Fruit fly (Drosophila melanogaster): ENCODE data around the gene CG43843.

Gene CG43843

dm6 chrX:18467881-18468280 lies 7.7 kb upstream of the CG43843 start (continued):
- no peak for TF ChIP-seq HLHmδ (GFP tag; optimal IDR thresholded peaks at IDR 0.05)
- no peak for TF ChIP-seq CG34224 (GFP tag; IDR thresholded peaks at IDR 0.05; ENCODE audit: partially characterized antibody)
- no peak for TF ChIP-seq CG10147 (GFP tag; optimal IDR thresholded peaks at IDR 0.05)
- peak; percentile 6 for TF ChIP-seq org-1 (GFP tag; optimal IDR thresholded peaks at IDR 0.05)
- TF ChIP-seq gt (GFP tag; IDR thresholded peaks at IDR 0.05) = no peak
- TF ChIP-seq CG34422 (GFP tag; IDR thresholded peaks at IDR 0.05) = no peak
- no peak for TF ChIP-seq fd64A (GFP tag; optimal IDR thresholded peaks at IDR 0.05)
- no peak for TF ChIP-seq crc (GFP tag; optimal IDR thresholded peaks at IDR 0.05)
- TF ChIP-seq CG32772 (GFP tag; IDR thresholded peaks at IDR 0.05) = no peak
- no peak for TF ChIP-seq Hey (tag; optimal IDR thresholded peaks at IDR 0.05)
- TF ChIP-seq zen2 (GFP tag; IDR thresholded peaks at IDR 0.05; ENCODE audit: partially characterized antibody) = no peak
- TF ChIP-seq danr (GFP tag; IDR thresholded peaks at IDR 0.05) = no peak
- no peak for TF ChIP-seq esg (GFP tag; conservative IDR thresholded peaks at IDR 0.05)
- no peak for TF ChIP-seq CG10543 (GFP tag; optimal IDR thresholded peaks at IDR 0.05)
- no peak for TF ChIP-seq tna (GFP tag; IDR thresholded peaks at IDR 0.05; ENCODE audit: partially characterized antibody)
- TF ChIP-seq CG14860 (GFP tag; IDR thresholded peaks at IDR 0.05; ENCODE audit: partially characterized antibody) = no peak
- no peak for TF ChIP-seq CG5245 (GFP tag; optimal IDR thresholded peaks at IDR 0.05)
- no peak for TF ChIP-seq CG3838 (GFP tag; optimal IDR thresholded peaks at IDR 0.05)
- TF ChIP-seq Dad (GFP tag; optimal IDR thresholded peaks at IDR 0.05) = no peak
- no peak for TF ChIP-seq chif (GFP tag; optimal IDR thresholded peaks at IDR 0.05)
- no peak for TF ChIP-seq CG7745 (tag; optimal IDR thresholded peaks at IDR 0.05)
- TF ChIP-seq dati (GFP tag; IDR thresholded peaks at IDR 0.05) = no peak
- no peak for TF ChIP-seq C15 (GFP tag; IDR thresholded peaks at IDR 0.05)
- TF ChIP-seq abd-A (tag; optimal IDR thresholded peaks at IDR 0.05) = no peak
- TF ChIP-seq CG1602 (GFP tag; optimal IDR thresholded peaks at IDR 0.05) = peak; percentile 7
- TF ChIP-seq Taf1 (GFP tag; IDR thresholded peaks at IDR 0.05) = no peak
- TF ChIP-seq CG9437 (GFP tag; optimal IDR thresholded peaks at IDR 0.05) = no peak
- no peak for TF ChIP-seq trh (GFP tag; optimal IDR thresholded peaks at IDR 0.05)

- TF ChIP-seq row (GFP tag; IDR thresholded peaks at IDR 0.05) = peak; percentile 59
- TF ChIP-seq CG18599 (GFP tag; optimal IDR thresholded peaks at IDR 0.05) = peak; percentile 38
- TF ChIP-seq CG2120 (GFP tag; optimal IDR thresholded peaks at IDR 0.05) = peak; percentile 48
- TF ChIP-seq CG9215 (GFP tag; IDR thresholded peaks at IDR 0.05) = peak; percentile 16; the same call in 1 of the 2 replicates
- no peak for TF ChIP-seq Oaz (GFP tag; IDR thresholded peaks at IDR 0.05)
- peak; percentile 6 for TF ChIP-seq CG2678 (tag; optimal IDR thresholded peaks at IDR 0.05)
- TF ChIP-seq prd (optimal IDR thresholded peaks at IDR 0.05) = no peak
- peak; percentile 14; the same call in 1 of the 3 replicates for TF ChIP-seq prd (GFP tag; IDR thresholded peaks at IDR 0.05)
- TF ChIP-seq dmrt99B (tag; optimal IDR thresholded peaks at IDR 0.05) = peak; percentile 1
- TF ChIP-seq D (optimal IDR thresholded peaks at IDR 0.05) = no peak
- no peak for TF ChIP-seq D (GFP tag; optimal IDR thresholded peaks at IDR 0.05)
- TF ChIP-seq cg (GFP tag; optimal IDR thresholded peaks at IDR 0.05) = no peak
- TF ChIP-seq CG34376 (GFP tag; optimal IDR thresholded peaks at IDR 0.05) = no peak
- no peak for TF ChIP-seq lbe (GFP tag; optimal IDR thresholded peaks at IDR 0.05)
- TF ChIP-seq Ets65A (GFP tag) = peak; percentile 87
- peak; percentile 36 for TF ChIP-seq slbo (GFP tag; IDR thresholded peaks at IDR 0.05)
- peak; percentile 39; the same call in 1 of the 3 replicates for TF ChIP-seq Dbx (GFP tag; IDR thresholded peaks at IDR 0.05)
- TF ChIP-seq sisA (GFP tag; IDR thresholded peaks at IDR 0.05) = no peak
- no peak for TF ChIP-seq ab (GFP tag; optimal IDR thresholded peaks at IDR 0.05)
- TF ChIP-seq sens (GFP tag) = peak; percentile 66
- peak; percentile 1 for TF ChIP-seq lab (GFP tag; optimal IDR thresholded peaks at IDR 0.05)
- no peak for TF ChIP-seq ind (GFP tag; optimal IDR thresholded peaks at IDR 0.05)
- TF ChIP-seq CG18476 (GFP tag; optimal IDR thresholded peaks at IDR 0.05) = peak; percentile 68
- TF ChIP-seq Meics (GFP tag; optimal IDR thresholded peaks at IDR 0.05) = peak; percentile 12
These were observed 7.5 kb downstream of the CG43843 start for dm6 chrX:18452717-18453116.
